Worm (Caenorhabditis elegans) whole organism, L2 larva: ENCODE results near the gene clec-258.

Source experiments
- Y55F3AM.14 ChIP-seq: fragments of 200-800 bp; sonication (Bioruptor generic); optimal IDR thresholded peaks from 2 replicates; lab custom pipeline; 2018; ENCODE audit warnings: mild to moderate bottlenecking, missing genetic modification characterization, missing compliant biosample characterization
- egl-27 ChIP-seq: sonication (generic microtip); optimal IDR thresholded peaks from 3 replicates; lab custom pipeline; 2017; ENCODE audit warnings: missing biosample characterization, missing genetic modification reagents, missing genetic modification characterization
- elt-1 ChIP-seq: fragments of 150-350 bp; optimal IDR thresholded peaks from 2 replicates; lab custom pipeline; 2014; ENCODE audit warnings: missing biosample characterization, missing genetic modification characterization
- lin-13 ChIP-seq: fragments of 150-350 bp; optimal IDR thresholded peaks from 2 replicates; lab custom pipeline; 2014; ENCODE audit warnings: missing biosample characterization, missing genetic modification reagents, missing genetic modification characterization
- nhr-237 ChIP-seq: fragments of 150-350 bp; optimal IDR thresholded peaks from 2 replicates; lab custom pipeline; 2014; ENCODE audit warnings: missing biosample characterization, missing genetic modification characterization
- skn-1 ChIP-seq: sonication (generic microtip); optimal IDR thresholded peaks from 2 replicates; lab custom pipeline; 2017; ENCODE audit warnings: missing biosample characterization, missing genetic modification characterization
- snpc-4 ChIP-seq: fragments of 150-350 bp; optimal IDR thresholded peaks from 2 replicates; lab custom pipeline; 2014; ENCODE audit warnings: missing biosample characterization, missing genetic modification characterization
- ztf-11 ChIP-seq: sonication (generic microtip); optimal IDR thresholded peaks from 2 replicates; lab custom pipeline; 2017; ENCODE audit warnings: missing biosample characterization, missing genetic modification characterization

ce11 chrV:19814833-19815232 lies 26.6 kb downstream of the clec-258 start, which contains the start of gene daf-28:
- TF ChIP-seq snpc-4 (no peak), nhr-237 (tag; lab: Kevin White, UChicago) (no peak), Y55F3AM.14 (GFP tag; lab: Kevin White, UChicago) (no peak), lin-13 (GFP tag; lab: Kevin White, UChicago) (no peak), skn-1 (tag; lab: Kevin White, UChicago) (no peak), egl-27 (no peak), elt-1 (tag; lab: Kevin White, UChicago) (no peak), ztf-11 (no peak)
